Fruit fly (Drosophila melanogaster) whole organism, embryonic: ENCODE results near the gene Tsf2.
A peak's percentile ranks its signal among the peaks of the same experiment; 100 is the strongest.

ENCODE experiments used
- Awh ChIP-seq: fragments of 200-800 bp; sonication (Bioruptor generic); IDR thresholded peaks from 2 replicates; pipeline ENCODE4, ENCODE4 v1.3.6; 2022; ENCODE audit warnings: missing biosample characterization, missing genetic modification characterization
- CG10267 ChIP-seq: fragments of 200-800 bp; sonication (Bioruptor generic); optimal IDR thresholded peaks from 2 replicates; lab custom pipeline; 2018; ENCODE audit warnings: missing biosample characterization, mild to moderate bottlenecking, missing genetic modification characterization, moderate library complexity
- CG10321 ChIP-seq: fragments of 200-800 bp; sonication (Bioruptor generic); IDR thresholded peaks from 2 replicates; pipeline ENCODE4 v1.3.6; 2022; ENCODE audit warnings: missing biosample characterization, missing genetic modification characterization
- CG11398 ChIP-seq: fragments of 200-800 bp; sonication (Bioruptor generic); optimal IDR thresholded peaks from 2 replicates; lab custom pipeline; 2016; ENCODE audit warnings: missing biosample characterization, missing genetic modification characterization
- CG12155 ChIP-seq: fragments of 200-800 bp; sonication (Bioruptor generic); optimal IDR thresholded peaks from 3 replicates; lab custom pipeline; 2016; ENCODE audit warnings: missing biosample characterization, missing genetic modification characterization
- CG12219 ChIP-seq: fragments of 200-800 bp; sonication (Bioruptor generic); optimal IDR thresholded peaks from 3 replicates; lab custom pipeline; 2018; ENCODE audit warnings: missing biosample characterization, mild to moderate bottlenecking, missing genetic modification characterization
- CG13894 ChIP-seq: fragments of 200-800 bp; sonication (Bioruptor generic); optimal IDR thresholded peaks from 3 replicates; lab custom pipeline; 2018; ENCODE audit warnings: missing biosample characterization, mild to moderate bottlenecking, missing genetic modification characterization, moderate library complexity
- CG14860 ChIP-seq: fragments of 200-800 bp; sonication (Bioruptor generic); IDR thresholded peaks from 3 replicates; pipeline ENCODE4 v1.3.6; 2022; ENCODE audit warnings: missing biosample characterization, missing genetic modification characterization; ENCODE audit not compliant: partially characterized antibody
- CG17186 ChIP-seq: fragments of 200-800 bp; sonication (Bioruptor generic); optimal IDR thresholded peaks from 3 replicates; lab custom pipeline; 2017; ENCODE audit warnings: missing biosample characterization, missing genetic modification reagents, missing genetic modification characterization
- CG17328 ChIP-seq: fragments of 200-800 bp; sonication (Bioruptor generic); IDR thresholded peaks from 2 replicates; pipeline ENCODE4 v1.3.6; 2022; ENCODE audit warnings: missing biosample characterization, missing genetic modification characterization
- CG32767 ChIP-seq: fragments of 200-800 bp; sonication (Bioruptor generic); IDR thresholded peaks from 2 replicates; pipeline ENCODE4 v1.3.6; 2022; ENCODE audit warnings: missing biosample characterization, missing genetic modification characterization
- CG3407 ChIP-seq: fragments of 200-800 bp; sonication (Bioruptor generic); optimal IDR thresholded peaks from 2 replicates; lab custom pipeline; 2018; ENCODE audit warnings: missing biosample characterization, mild to moderate bottlenecking, missing genetic modification characterization
- CG3726 ChIP-seq: fragments of 200-800 bp; sonication (Bioruptor generic); IDR thresholded peaks from 3 replicates; pipeline ENCODE4, ENCODE4 v1.3.6; 2022; ENCODE audit warnings: missing biosample characterization, missing genetic modification characterization
- CG3838 ChIP-seq: fragments of 200-800 bp; sonication (Bioruptor generic); optimal IDR thresholded peaks from 3 replicates; lab custom pipeline; 2016; ENCODE audit warnings: missing biosample characterization, missing genetic modification characterization
- CG6765 ChIP-seq: fragments of 200-800 bp; sonication (Bioruptor generic); optimal IDR thresholded peaks from 3 replicates; lab custom pipeline; 2017; ENCODE audit warnings: missing biosample characterization, mild to moderate bottlenecking, missing genetic modification characterization
- CG7357 ChIP-seq: fragments of 200-800 bp; sonication (Bioruptor generic); IDR thresholded peaks from 3 replicates; pipeline ENCODE4 v1.3.6; 2022; ENCODE audit warnings: missing biosample characterization, missing genetic modification characterization
- CG8388 ChIP-seq: fragments of 200-800 bp; sonication (Bioruptor generic); optimal IDR thresholded peaks from 2 replicates; lab custom pipeline; 2019; ENCODE audit warnings: missing biosample characterization, mild to moderate bottlenecking, missing genetic modification characterization, moderate library complexity
- D19B ChIP-seq: fragments of 200-800 bp; sonication (Bioruptor generic); optimal IDR thresholded peaks from 2 replicates; lab custom pipeline; 2017; ENCODE audit warnings: missing biosample characterization, mild to moderate bottlenecking, missing genetic modification characterization
- Dad ChIP-seq: fragments of 200-800 bp; sonication (Bioruptor generic); optimal IDR thresholded peaks from 3 replicates; lab custom pipeline; 2016; ENCODE audit warnings: missing biosample characterization, missing genetic modification characterization
- Dfd ChIP-seq, 2 experiments: fragments of >200 bp; optimal IDR thresholded peaks; 2 replicates each; lab custom pipeline; 2017; ENCODE audit warnings: missing biosample characterization in 2 of 2, missing genetic modification characterization in 2 of 2
- Dip3 ChIP-seq: fragments of 200-800 bp; sonication (Bioruptor generic); optimal IDR thresholded peaks from 3 replicates; lab custom pipeline; 2016; ENCODE audit warnings: missing biosample characterization, missing genetic modification characterization
- Fer3 ChIP-seq: fragments of 200-800 bp; sonication (Bioruptor generic); optimal IDR thresholded peaks from 2 replicates; lab custom pipeline; 2018; ENCODE audit warnings: missing biosample characterization, mild to moderate bottlenecking, missing genetic modification characterization, moderate library complexity
- H15 ChIP-seq: fragments of 200-800 bp; sonication (Bioruptor generic); IDR thresholded peaks from 3 replicates; pipeline ENCODE4 v1.3.6; 2022; ENCODE audit warnings: missing biosample characterization, missing genetic modification characterization
- HLH3B ChIP-seq: fragments of 200-800 bp; sonication (Bioruptor generic); IDR thresholded peaks from 2 replicates; pipeline ENCODE4 v1.3.6; 2022; ENCODE audit warnings: missing biosample characterization, missing genetic modification characterization
- HLH4C ChIP-seq: fragments of 200-800 bp; sonication (Bioruptor generic); IDR thresholded peaks from 3 replicates; pipeline ENCODE4 v1.3.6; 2022; ENCODE audit warnings: missing biosample characterization, missing genetic modification characterization; ENCODE audit not compliant: partially characterized antibody
- NFAT ChIP-seq: fragments of 200-800 bp; sonication (Bioruptor generic); IDR thresholded peaks from 2 replicates; pipeline ENCODE4 v1.3.6; 2022; ENCODE audit warnings: missing biosample characterization, missing genetic modification characterization
- Neu2 ChIP-seq: fragments of 200-800 bp; sonication (Bioruptor generic); optimal IDR thresholded peaks from 3 replicates; lab custom pipeline; 2016; ENCODE audit warnings: missing biosample characterization, missing genetic modification characterization, borderline replicate concordance
- Oli ChIP-seq: fragments of 200-800 bp; sonication (Bioruptor generic); optimal IDR thresholded peaks from 2 replicates; lab custom pipeline; 2018; ENCODE audit warnings: missing biosample characterization, mild to moderate bottlenecking, missing genetic modification characterization, moderate library complexity
- Optix ChIP-seq: fragments of 200-800 bp; sonication (Bioruptor generic); IDR thresholded peaks from 3 replicates; pipeline ENCODE4 v1.3.6; 2022; ENCODE audit warnings: missing biosample characterization, missing genetic modification characterization
- Sox100B ChIP-seq: fragments of 200-800 bp; sonication (Bioruptor generic); optimal IDR thresholded peaks from 3 replicates; lab custom pipeline; 2018; ENCODE audit warnings: missing biosample characterization, mild to moderate bottlenecking, missing genetic modification characterization
- Usf ChIP-seq: fragments of 200-800 bp; sonication (Bioruptor generic); optimal IDR thresholded peaks from 2 replicates; lab custom pipeline; 2017; ENCODE audit warnings: missing genotype, missing biosample characterization, missing genetic modification characterization
- bowl ChIP-seq: fragments of 200-800 bp; sonication (Bioruptor generic); IDR thresholded peaks from 2 replicates; pipeline ENCODE4 v1.3.6; 2022; ENCODE audit warnings: missing biosample characterization, missing genetic modification characterization
- chif ChIP-seq, 2 experiments: fragments of 200-800 bp; sonication (Bioruptor generic); optimal IDR thresholded peaks; 3 replicates each; lab custom pipeline; 2016; ENCODE audit warnings: missing biosample characterization in 2 of 2, missing genetic modification characterization in 2 of 2
- chn ChIP-seq: fragments of 200-800 bp; sonication (Bioruptor generic); optimal IDR thresholded peaks from 2 replicates; lab custom pipeline; 2016; ENCODE audit warnings: missing biosample characterization, missing genetic modification characterization
- crc ChIP-seq: fragments of 200-800 bp; sonication (Bioruptor generic); optimal IDR thresholded peaks from 2 replicates; lab custom pipeline; 2016; ENCODE audit warnings: missing biosample characterization, missing genetic modification characterization
- disco-r ChIP-seq: fragments of 200-800 bp; sonication (Bioruptor generic); optimal IDR thresholded peaks from 2 replicates; lab custom pipeline; 2016; ENCODE audit warnings: missing biosample characterization, missing genetic modification characterization
- dpn ChIP-seq, 2 experiments: fragments of 200-800 bp; sonication (Bioruptor generic); optimal IDR thresholded peaks; 3 replicates each; lab custom pipeline; 2016; ENCODE audit warnings: missing biosample characterization in 2 of 2, missing genetic modification characterization in 2 of 2
- ftz-f1 ChIP-seq: fragments of 200-800 bp; sonication (Bioruptor generic); optimal IDR thresholded peaks from 2 replicates; lab custom pipeline; 2016; ENCODE audit warnings: missing biosample characterization, missing genetic modification characterization
- fu2 ChIP-seq: fragments of 200-800 bp; sonication (Bioruptor generic); optimal IDR thresholded peaks from 2 replicates; lab custom pipeline; 2016; ENCODE audit warnings: missing biosample characterization, missing genetic modification characterization
- hbn ChIP-seq: fragments of 200-800 bp; sonication (Bioruptor generic); IDR thresholded peaks from 2 replicates; pipeline ENCODE4 v1.3.6; 2022; ENCODE audit warnings: missing biosample characterization, missing genetic modification characterization; ENCODE audit not compliant: partially characterized antibody
- hkb ChIP-seq, 2 experiments: fragments of 200-800 bp in 1 of 2; fragments of >200 bp in 1 of 2; sonication (Bioruptor generic) in 1 of 2; IDR thresholded peaks in 1 of 2; optimal IDR thresholded peaks in 1 of 2; 2 replicates each; pipeline versions ENCODE4 v1.3.6 to Lab custom; 2017 to 2022; ENCODE audit warnings: missing biosample characterization in 1 of 2, missing genetic modification characterization in 1 of 2
- ind ChIP-seq: fragments of 200-800 bp; sonication (Bioruptor generic); optimal IDR thresholded peaks from 3 replicates; lab custom pipeline; 2016; ENCODE audit warnings: missing biosample characterization, missing genetic modification characterization
- kah ChIP-seq: fragments of 200-800 bp; sonication (Bioruptor generic); optimal IDR thresholded peaks from 2 replicates; lab custom pipeline; 2018; ENCODE audit warnings: missing biosample characterization, mild to moderate bottlenecking, missing genetic modification characterization
- kay ChIP-seq: fragments of 200-800 bp; sonication (Bioruptor generic); optimal IDR thresholded peaks from 2 replicates; lab custom pipeline; 2016; ENCODE audit warnings: missing biosample characterization, missing genetic modification characterization
- shn ChIP-seq: fragments of 200-800 bp; sonication (Bioruptor generic); optimal IDR thresholded peaks from 3 replicates; lab custom pipeline; 2016; ENCODE audit warnings: missing biosample characterization, missing genetic modification characterization
- sisA ChIP-seq: fragments of 200-800 bp; sonication (Bioruptor generic); IDR thresholded peaks from 2 replicates; pipeline ENCODE4 v1.3.6; 2022; ENCODE audit warnings: missing biosample characterization, missing genetic modification characterization
- trh ChIP-seq: fragments of 200-800 bp; sonication (Bioruptor generic); optimal IDR thresholded peaks from 2 replicates; lab custom pipeline; 2016; ENCODE audit warnings: missing biosample characterization, missing genetic modification characterization
- wdn ChIP-seq: fragments of 200-800 bp; sonication (Bioruptor generic); IDR thresholded peaks from 2 replicates; pipeline ENCODE4 v1.3.6; 2022; ENCODE audit warnings: missing biosample characterization, missing genetic modification characterization
- zf30C ChIP-seq: fragments of 200-800 bp; sonication (Bioruptor generic); optimal IDR thresholded peaks from 3 replicates; lab custom pipeline; 2018; ENCODE audit warnings: missing biosample characterization, mild to moderate bottlenecking, missing genetic modification characterization
- zfh2 ChIP-seq: fragments of 200-800 bp; sonication (Bioruptor generic); optimal IDR thresholded peaks from 2 replicates; lab custom pipeline; 2016; ENCODE audit warnings: missing biosample characterization, missing genetic modification characterization

The Tsf2 gene

DNA sequence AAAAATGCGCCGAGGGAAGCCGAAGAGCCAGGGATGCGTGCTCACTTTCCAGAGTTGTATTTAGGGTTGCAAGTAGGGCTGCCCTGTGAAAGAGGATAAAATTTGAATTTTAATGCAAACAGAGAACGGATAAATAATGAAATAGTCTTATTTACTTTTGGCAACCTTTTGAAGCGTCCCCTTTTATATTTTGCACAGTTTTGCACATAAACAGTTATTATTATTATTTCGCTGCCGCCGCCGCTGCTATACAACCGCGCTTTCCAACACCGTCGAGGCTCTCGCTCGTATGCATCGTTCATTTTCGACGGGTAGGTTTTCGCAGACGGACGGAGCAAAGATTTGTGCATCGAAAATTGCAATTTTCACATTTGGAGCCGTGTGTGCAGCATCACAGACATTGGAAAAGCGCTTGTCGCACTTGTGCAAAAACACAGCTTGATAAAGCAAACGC is 18.7 kb downstream of the Tsf2 start, which contains the start of the genes sti and tral (continued):
- TF ChIP-seq Dip3 (GFP tag; lab: Kevin White, UChicago) = peak; percentile 95
- TF ChIP-seq Dfd (GFP tag; optimal IDR thresholded peaks at IDR 0.05; lab: Kevin White, UChicago) = no peak
- peak; percentile 85 for TF ChIP-seq disco-r (GFP tag; lab: Kevin White, UChicago)
- TF ChIP-seq CG6765 = peak; percentile 70
- peak; percentile 75 for TF ChIP-seq ftz-f1
- peak; percentile 88 for TF ChIP-seq NFAT (GFP tag; lab: Robert Waterston, UW)
- peak; percentile 44 for TF ChIP-seq CG3838 (GFP tag; lab: Kevin White, UChicago)
- peak; percentile 83 for TF ChIP-seq kay
- peak; percentile 85 to 93 for TF ChIP-seq chif (GFP tag; optimal IDR thresholded peaks at IDR 0.05; lab: Kevin White, UChicago)
- TF ChIP-seq CG12219 (GFP tag; lab: Kevin White, UChicago) = peak; percentile 59
- TF ChIP-seq wdn = peak; percentile 64
- TF ChIP-seq shn (GFP tag; lab: Kevin White, UChicago) = peak; percentile 92
- TF ChIP-seq Oli = peak; percentile 55
- peak; percentile 67; the same call in 1 of the 2 replicates for TF ChIP-seq CG32767 (GFP tag; lab: Robert Waterston, UW)
- TF ChIP-seq Optix = peak; percentile 83; the same call in 2 of the 3 replicates
- TF ChIP-seq zf30C (GFP tag; lab: Kevin White, UChicago) = peak; percentile 18
- peak; percentile 94 for TF ChIP-seq fu2 (GFP tag; lab: Kevin White, UChicago)
- TF ChIP-seq D19B (GFP tag; lab: Kevin White, UChicago) = peak; percentile 76
- peak; percentile 36 for TF ChIP-seq kah (GFP tag; lab: Kevin White, UChicago)
- peak; percentile 77 for TF ChIP-seq Sox100B (GFP tag; lab: Kevin White, UChicago)
- TF ChIP-seq ind (GFP tag; lab: Kevin White, UChicago) = peak; percentile 91
- TF ChIP-seq Fer3 = peak; percentile 87
- TF ChIP-seq Dad (GFP tag; lab: Kevin White, UChicago) = peak; percentile 91
- peak; percentile 99 for TF ChIP-seq CG10267 (tag; lab: Kevin White, UChicago)
- no peak for TF ChIP-seq CG14860 (GFP tag; lab: Robert Waterston, UW)
- peak; percentile 71 for TF ChIP-seq H15 (GFP tag; lab: Robert Waterston, UW)
- peak; percentile 77 for TF ChIP-seq CG11398 (GFP tag; lab: Kevin White, UChicago)
- peak; percentile 68 for TF ChIP-seq CG17328 (GFP tag; lab: Robert Waterston, UW)
- TF ChIP-seq CG10321 (GFP tag; lab: Robert Waterston, UW) = peak; percentile 57
- peak; percentile 83 for TF ChIP-seq trh (GFP tag; lab: Kevin White, UChicago)
- peak; percentile 61 for TF ChIP-seq Awh (GFP tag; lab: Robert Waterston, UW)
- peak; percentile 69 for TF ChIP-seq Neu2 (GFP tag; lab: Kevin White, UChicago)
- TF ChIP-seq chn = peak; percentile 94
- peak; percentile 96 for TF ChIP-seq zfh2 (GFP tag; lab: Kevin White, UChicago)
- TF ChIP-seq sisA (GFP tag; lab: Robert Waterston, UW) = peak; percentile 87
- TF ChIP-seq CG8388 (GFP tag; lab: Kevin White, UChicago) = peak; percentile 69
- TF ChIP-seq CG3726 (GFP tag; lab: Robert Waterston, UW) = peak; percentile 67; the same call in 2 of the 3 replicates
- peak; percentile 55 for TF ChIP-seq Usf (GFP tag; lab: Kevin White, UChicago)
- TF ChIP-seq CG12155 (GFP tag; lab: Kevin White, UChicago) = peak; percentile 100
- TF ChIP-seq CG13894 = peak; percentile 88
- peak; percentile 65; the same call in 2 of the 3 replicates for TF ChIP-seq CG7357 (GFP tag; lab: Robert Waterston, UW)
- peak; percentile 80 for TF ChIP-seq HLH3B (GFP tag; lab: Robert Waterston, UW)
- TF ChIP-seq CG3407 = peak; percentile 82
- TF ChIP-seq hbn = no peak
- peak; percentile 81 for TF ChIP-seq hkb (optimal IDR thresholded peaks at IDR 0.05; lab: Kevin White, UChicago)
- TF ChIP-seq hkb (GFP tag; IDR thresholded peaks at IDR 0.05; lab: Robert Waterston, UW) = peak; percentile 83
- 0 out of 2 replicates have a peak, but pooled peaks have one; percentile 50 for TF ChIP-seq bowl
- no peak for TF ChIP-seq HLH4C (GFP tag; lab: Robert Waterston, UW)
- TF ChIP-seq CG17186 (GFP tag; lab: Kevin White, UChicago) = peak; percentile 94
- peak; percentile 77 for TF ChIP-seq crc (GFP tag; lab: Kevin White, UChicago)
- peak; percentile 93 to 96 for TF ChIP-seq dpn (GFP tag; optimal IDR thresholded peaks at IDR 0.05; lab: Kevin White, UChicago)
